Fruit fly (Drosophila melanogaster) whole organism, embryonic: ENCODE measurements around the gene CG15406.
A peak's percentile ranks its signal among the peaks of the same experiment; 100 is the strongest.

ENCODE experiments used
- CG10147 ChIP-seq: fragments of 200-800 bp; sonication (Bioruptor generic); optimal IDR thresholded peaks from 2 replicates; lab custom pipeline; 2019; ENCODE audit warnings: missing biosample characterization, mild to moderate bottlenecking, missing genetic modification characterization, moderate library complexity
- CG10431 ChIP-seq: fragments of 200-800 bp; sonication (Bioruptor generic); optimal IDR thresholded peaks from 3 replicates; lab custom pipeline; 2018; ENCODE audit warnings: missing biosample characterization, mild to moderate bottlenecking, missing genetic modification characterization
- CG1233 ChIP-seq: fragments of 200-800 bp; sonication (Bioruptor generic); optimal IDR thresholded peaks from 4 replicates; lab custom pipeline; 2018; ENCODE audit warnings: missing biosample characterization, mild to moderate bottlenecking, missing genetic modification characterization
- CG12391 ChIP-seq: fragments of 200-800 bp; sonication (Bioruptor generic); optimal IDR thresholded peaks from 3 replicates; lab custom pipeline; 2018; ENCODE audit warnings: missing biosample characterization, mild to moderate bottlenecking, missing genetic modification characterization, moderate library complexity
- CG12659 ChIP-seq: fragments of 200-800 bp; sonication (Bioruptor generic); optimal IDR thresholded peaks from 3 replicates; lab custom pipeline; 2017; ENCODE audit warnings: mild to moderate bottlenecking, missing biosample characterization, missing genetic modification reagents, missing genetic modification characterization
- CG12942 ChIP-seq: fragments of 200-800 bp; sonication (Bioruptor generic); optimal IDR thresholded peaks from 3 replicates; lab custom pipeline; 2016; ENCODE audit warnings: missing biosample characterization, missing genetic modification characterization
- CG14441 ChIP-seq: fragments of 200-800 bp; sonication (Bioruptor generic); IDR thresholded peaks from 2 replicates; pipeline ENCODE4 v1.3.6; 2022; ENCODE audit warnings: missing biosample characterization, missing genetic modification characterization
- CG17829 ChIP-seq: fragments of 200-800 bp; optimal IDR thresholded peaks from 2 replicates; lab custom pipeline; 2019; ENCODE audit warnings: missing biosample characterization, mild to moderate bottlenecking, missing genetic modification characterization, moderate library complexity
- CG18476 ChIP-seq: fragments of 200-800 bp; sonication (Bioruptor generic); optimal IDR thresholded peaks from 2 replicates; lab custom pipeline; 2016; ENCODE audit warnings: missing biosample characterization, mild to moderate bottlenecking, missing genetic modification characterization
- CG2116 ChIP-seq: fragments of 200-800 bp; sonication (Bioruptor generic); optimal IDR thresholded peaks from 3 replicates; lab custom pipeline; 2018; ENCODE audit warnings: missing biosample characterization, mild to moderate bottlenecking, missing genetic modification characterization
- CG30403 ChIP-seq: fragments of 200-800 bp; sonication (Bioruptor generic); optimal IDR thresholded peaks from 3 replicates; lab custom pipeline; 2016; ENCODE audit warnings: missing biosample characterization, missing genetic modification characterization
- CG3726 ChIP-seq: fragments of 200-800 bp; sonication (Bioruptor generic); IDR thresholded peaks from 3 replicates; pipeline ENCODE4, ENCODE4 v1.3.6; 2022; ENCODE audit warnings: missing biosample characterization, missing genetic modification characterization
- CG4820 ChIP-seq: fragments of 200-800 bp; sonication (Bioruptor generic); optimal IDR thresholded peaks from 3 replicates; lab custom pipeline; 2016; ENCODE audit warnings: missing biosample characterization, missing genetic modification characterization
- CG6813 ChIP-seq: fragments of 200-800 bp; sonication (Bioruptor generic); optimal IDR thresholded peaks from 2 replicates; lab custom pipeline; 2017; ENCODE audit warnings: missing biosample characterization, missing genetic modification characterization, mild to moderate bottlenecking, moderate library complexity, missing genetic modification reagents
- CG8089 ChIP-seq: fragments of 200-800 bp; sonication (Bioruptor generic); optimal IDR thresholded peaks from 3 replicates; lab custom pipeline; 2016; ENCODE audit warnings: missing biosample characterization, missing genetic modification characterization
- CG8290 ChIP-seq, 3 experiments: fragments of 200-800 bp; sonication (Bioruptor generic); optimal IDR thresholded peaks; 2 replicates each; lab custom pipeline; 2016 to 2019; ENCODE audit warnings: missing biosample characterization in 3 of 3, missing genetic modification characterization in 3 of 3, mild to moderate bottlenecking in 2 of 3, moderate library complexity in 1 of 3
- CG8478 ChIP-seq: fragments of >200 bp; optimal IDR thresholded peaks from 2 replicates; lab custom pipeline; 2018
- CG9609 ChIP-seq: fragments of 200-800 bp; sonication (Bioruptor generic); optimal IDR thresholded peaks from 3 replicates; lab custom pipeline; 2016; ENCODE audit warnings: missing biosample characterization, missing genetic modification characterization
- CG9797 ChIP-seq: fragments of 200-800 bp; sonication (Bioruptor generic); optimal IDR thresholded peaks from 3 replicates; lab custom pipeline; 2018; ENCODE audit warnings: missing biosample characterization, mild to moderate bottlenecking, missing genetic modification characterization
- D19B ChIP-seq: fragments of 200-800 bp; sonication (Bioruptor generic); optimal IDR thresholded peaks from 2 replicates; lab custom pipeline; 2017; ENCODE audit warnings: missing biosample characterization, mild to moderate bottlenecking, missing genetic modification characterization
- Doc2 ChIP-seq: fragments of 200-800 bp; sonication (Bioruptor generic); IDR thresholded peaks from 2 replicates; pipeline ENCODE4 v1.3.6; 2022; ENCODE audit warnings: missing biosample characterization, missing genetic modification characterization
- Fer3 ChIP-seq: fragments of 200-800 bp; sonication (Bioruptor generic); optimal IDR thresholded peaks from 2 replicates; lab custom pipeline; 2018; ENCODE audit warnings: missing biosample characterization, mild to moderate bottlenecking, missing genetic modification characterization, moderate library complexity
- Gsc ChIP-seq: fragments of 200-800 bp; sonication (Bioruptor generic); IDR thresholded peaks from 2 replicates; pipeline ENCODE4 v1.3.6; 2022; ENCODE audit warnings: missing biosample characterization, missing genetic modification characterization
- HmgZ ChIP-seq: fragments of 200-800 bp; sonication (Bioruptor generic); optimal IDR thresholded peaks from 2 replicates; lab custom pipeline; 2018; ENCODE audit warnings: missing biosample characterization, mild to moderate bottlenecking, missing genetic modification characterization
- Meics ChIP-seq: fragments of 200-800 bp; sonication (Bioruptor generic); optimal IDR thresholded peaks from 2 replicates; lab custom pipeline; 2017; ENCODE audit warnings: missing biosample characterization, mild to moderate bottlenecking, missing genetic modification characterization
- Pdp1 ChIP-seq, 2 experiments: fragments of 200-800 bp; sonication (Bioruptor generic); optimal IDR thresholded peaks; 3 replicates each; lab custom pipeline; 2016; ENCODE audit warnings: missing biosample characterization in 2 of 2, missing genetic modification characterization in 2 of 2, mild to moderate bottlenecking in 1 of 2, moderate library complexity in 1 of 2
- Ssrp ChIP-seq: fragments of 200-800 bp; sonication (Bioruptor generic); optimal IDR thresholded peaks from 2 replicates; lab custom pipeline; 2018; ENCODE audit warnings: missing biosample characterization, mild to moderate bottlenecking, missing genetic modification characterization, moderate library complexity
- TFAM ChIP-seq: fragments of 200-800 bp; sonication (Bioruptor generic); optimal IDR thresholded peaks from 2 replicates; lab custom pipeline; 2017; ENCODE audit warnings: missing biosample characterization, missing genetic modification characterization, inconsistent platforms
- Xrp1 ChIP-seq: fragments of 200-800 bp; sonication (Bioruptor generic); IDR thresholded peaks from 2 replicates; pipeline ENCODE4 v1.3.6; 2022; ENCODE audit warnings: missing biosample characterization, missing genetic modification characterization
- bbx ChIP-seq: fragments of 200-800 bp; sonication (Bioruptor generic); IDR thresholded peaks from 2 replicates; pipeline ENCODE4 v1.3.6; 2022; ENCODE audit warnings: missing biosample characterization, missing genetic modification characterization; ENCODE audit not compliant: partially characterized antibody
- br ChIP-seq: fragments of >200 bp; optimal IDR thresholded peaks from 2 replicates; lab custom pipeline; 2017
- fd3F ChIP-seq: fragments of 200-800 bp; sonication (Bioruptor generic); optimal IDR thresholded peaks from 2 replicates; lab custom pipeline; 2018; ENCODE audit warnings: missing biosample characterization, mild to moderate bottlenecking, missing genetic modification characterization, moderate library complexity
- fru ChIP-seq: fragments of >200 bp; optimal IDR thresholded peaks from 2 replicates; lab custom pipeline; 2017
- gem ChIP-seq: fragments of 200-800 bp; sonication (Bioruptor generic); optimal IDR thresholded peaks from 2 replicates; lab custom pipeline; 2019; ENCODE audit warnings: missing biosample characterization, mild to moderate bottlenecking, missing genetic modification characterization, moderate library complexity
- grau ChIP-seq: fragments of 200-800 bp; optimal IDR thresholded peaks from 3 replicates; lab custom pipeline; 2019; ENCODE audit warnings: missing biosample characterization, mild to moderate bottlenecking, missing genetic modification characterization, moderate library complexity
- ind ChIP-seq: fragments of 200-800 bp; sonication (Bioruptor generic); optimal IDR thresholded peaks from 3 replicates; lab custom pipeline; 2016; ENCODE audit warnings: missing biosample characterization, missing genetic modification characterization
- jing ChIP-seq: fragments of 200-800 bp; sonication (Bioruptor generic); optimal IDR thresholded peaks from 2 replicates; lab custom pipeline; 2018; ENCODE audit warnings: missing biosample characterization, mild to moderate bottlenecking, missing genetic modification characterization
- mld ChIP-seq: fragments of 200-800 bp; sonication (Bioruptor generic); IDR thresholded peaks from 3 replicates; pipeline ENCODE4 v1.3.6; 2022; ENCODE audit warnings: missing biosample characterization, missing genetic modification characterization; ENCODE audit not compliant: partially characterized antibody
- ranshi ChIP-seq: fragments of 200-800 bp; sonication (Bioruptor generic); IDR thresholded peaks from 2 replicates; pipeline ENCODE4 v1.3.6; 2022; ENCODE audit warnings: missing biosample characterization, missing genetic modification characterization
- run ChIP-seq: fragments of 200-800 bp; sonication (Bioruptor generic); optimal IDR thresholded peaks from 3 replicates; lab custom pipeline; 2018; ENCODE audit warnings: missing biosample characterization, mild to moderate bottlenecking, missing genetic modification characterization
- schlank ChIP-seq: fragments of 200-800 bp; sonication (Bioruptor generic); optimal IDR thresholded peaks from 2 replicates; lab custom pipeline; 2018; ENCODE audit warnings: missing biosample characterization, mild to moderate bottlenecking, missing genetic modification characterization
- sisA ChIP-seq: fragments of 200-800 bp; sonication (Bioruptor generic); IDR thresholded peaks from 2 replicates; pipeline ENCODE4 v1.3.6; 2022; ENCODE audit warnings: missing biosample characterization, missing genetic modification characterization
- sqz ChIP-seq: fragments of 200-800 bp; sonication (Bioruptor generic); optimal IDR thresholded peaks from 3 replicates; lab custom pipeline; 2018; ENCODE audit warnings: missing biosample characterization, mild to moderate bottlenecking, missing genetic modification characterization
- trem ChIP-seq: fragments of 200-800 bp; optimal IDR thresholded peaks from 3 replicates; lab custom pipeline; 2019; ENCODE audit warnings: missing biosample characterization, mild to moderate bottlenecking, missing genetic modification characterization, moderate library complexity
- wdn ChIP-seq: fragments of 200-800 bp; sonication (Bioruptor generic); IDR thresholded peaks from 2 replicates; pipeline ENCODE4 v1.3.6; 2022; ENCODE audit warnings: missing biosample characterization, missing genetic modification characterization
- wek ChIP-seq: fragments of 200-800 bp; sonication (Bioruptor generic); optimal IDR thresholded peaks from 3 replicates; lab custom pipeline; 2018; ENCODE audit warnings: missing biosample characterization, mild to moderate bottlenecking, missing genetic modification characterization, moderate library complexity
- z ChIP-seq: fragments of 200-800 bp; sonication (Bioruptor generic); IDR thresholded peaks from 3 replicates; pipeline ENCODE4 v1.3.6; 2022; ENCODE audit warnings: missing biosample characterization, missing genetic modification characterization
- zf30C ChIP-seq: fragments of 200-800 bp; sonication (Bioruptor generic); optimal IDR thresholded peaks from 3 replicates; lab custom pipeline; 2018; ENCODE audit warnings: missing biosample characterization, mild to moderate bottlenecking, missing genetic modification characterization
- zfh2 ChIP-seq: fragments of 200-800 bp; sonication (Bioruptor generic); optimal IDR thresholded peaks from 2 replicates; lab custom pipeline; 2016; ENCODE audit warnings: missing biosample characterization, missing genetic modification characterization

The CG15406 gene

DNA sequence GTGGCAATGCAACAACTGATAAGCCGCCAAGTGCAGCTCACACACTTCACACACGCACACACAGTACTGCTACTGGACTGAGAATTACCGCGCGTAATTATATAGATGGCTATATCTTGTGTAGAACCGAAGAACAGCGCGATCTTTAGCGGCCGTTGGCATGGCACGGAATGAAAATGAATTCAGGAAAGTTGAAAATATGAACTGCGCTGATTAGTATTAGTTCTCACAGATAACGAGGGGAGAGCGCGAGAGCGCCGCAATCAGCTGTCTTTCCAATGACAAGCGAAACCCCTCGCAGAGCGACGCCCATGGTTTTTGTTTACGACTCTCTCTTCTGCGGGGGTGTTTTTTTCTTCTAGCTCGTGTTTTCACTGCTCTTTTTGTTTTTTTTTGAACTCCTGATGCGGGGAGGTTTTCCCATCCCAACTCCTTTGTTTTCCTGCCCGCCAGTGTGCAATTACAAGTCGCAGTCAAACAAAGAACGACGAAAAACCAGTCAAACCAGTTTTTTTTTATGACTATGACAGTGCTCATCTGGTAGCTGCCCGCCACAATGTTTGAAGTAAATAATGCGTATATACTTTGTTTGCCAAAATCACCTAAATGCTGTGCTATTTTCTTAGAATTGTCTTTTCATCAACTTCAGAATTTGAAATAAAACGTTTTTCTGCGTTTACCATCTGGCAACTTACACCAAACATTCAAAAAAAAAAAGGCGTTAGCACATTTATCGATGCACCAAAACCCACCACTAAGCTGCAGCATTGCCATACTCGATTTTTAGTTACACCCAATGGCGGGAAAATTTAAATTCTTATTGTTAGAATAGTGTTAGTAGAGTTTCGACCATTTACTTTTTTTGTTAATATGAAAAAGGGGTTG, 5.8 kb upstream of the CG15406 start, which contains the start of gene CG9663 (continued):
- TF ChIP-seq CG9797 (GFP tag; lab: Kevin White, UChicago) (peak; percentile 78), CG8478 (lab: Kevin White, UChicago) (no peak), gem (peak; percentile 5), CG3726 (GFP tag; lab: Robert Waterston, UW) (no peak), run (tag; lab: Kevin White, UChicago) (peak; percentile 24), schlank (tag; lab: Kevin White, UChicago) (peak; percentile 18), CG10147 (GFP tag; lab: Kevin White, UChicago) (no peak), jing (GFP tag; lab: Kevin White, UChicago) (no peak), Pdp1 (GFP tag; optimal IDR thresholded peaks at IDR 0.05; lab: Kevin White, UChicago) (peak in 1 of 2 experiments; percentile 50), br (no peak), sqz (GFP tag; lab: Kevin White, UChicago) (peak; percentile 100), Doc2 (no peak), CG30403 (no peak), bbx (GFP tag; lab: Robert Waterston, UW) (no peak), Fer3 (tag; lab: Kevin White, UChicago) (no peak), CG8290 (GFP tag; optimal IDR thresholded peaks at IDR 0.05; lab: Kevin White, UChicago) (no peak), CG8290 (tag; optimal IDR thresholded peaks at IDR 0.05; lab: Kevin White, UChicago) (peak in 1 of 2 experiments; percentile 61), CG6813 (GFP tag; lab: Kevin White, UChicago) (no peak), CG2116 (peak; percentile 73), CG10431 (GFP tag; lab: Kevin White, UChicago) (peak; percentile 51), CG17829 (peak; percentile 9), CG14441 (GFP tag; lab: Robert Waterston, UW) (no peak; the same call in 1 of the 2 replicates), wek (GFP tag; lab: Kevin White, UChicago) (no peak), grau (tag; lab: Kevin White, UChicago) (no peak), wdn (GFP tag; lab: Robert Waterston, UW) (no peak; the same call in 1 of the 2 replicates), CG4820 (GFP tag; lab: Kevin White, UChicago) (no peak), Xrp1 (GFP tag; lab: Robert Waterston, UW) (no peak), fru (lab: Kevin White, UChicago) (no peak), CG12659 (peak; percentile 21), mld (GFP tag; lab: Robert Waterston, UW) (no peak), trem (tag; lab: Kevin White, UChicago) (peak; percentile 43), CG12942 (GFP tag; lab: Kevin White, UChicago) (no peak), CG12391 (tag; lab: Kevin White, UChicago) (peak; percentile 27), z (GFP tag; lab: Robert Waterston, UW) (no peak), Gsc (GFP tag; lab: Robert Waterston, UW) (no peak), CG9609 (GFP tag; lab: Kevin White, UChicago) (no peak), Ssrp (tag; lab: Kevin White, UChicago) (no peak), D19B (GFP tag; lab: Kevin White, UChicago) (no peak), sisA (GFP tag; lab: Robert Waterston, UW) (no peak), ranshi (GFP tag; lab: Robert Waterston, UW) (no peak; the same call in 1 of the 2 replicates), CG8089 (GFP tag; lab: Kevin White, UChicago) (no peak), HmgZ (tag; lab: Kevin White, UChicago) (peak; percentile 46), zfh2 (GFP tag; lab: Kevin White, UChicago) (peak; percentile 24), zf30C (GFP tag; lab: Kevin White, UChicago) (no peak), CG18476 (GFP tag; lab: Kevin White, UChicago) (no peak), TFAM (GFP tag; lab: Kevin White, UChicago) (no peak), Meics (GFP tag; lab: Kevin White, UChicago) (peak; percentile 17), CG1233 (no peak), fd3F (no peak), ind (GFP tag; lab: Kevin White, UChicago) (no peak)
